Worm (Caenorhabditis elegans): Measurements from ENCODE around the gene sar-1.

sar-1 gene

ce11 chrIV:4541195-4541594 lies 28.1 kb upstream of the sar-1 start:
- TF ChIP-seq ztf-29 (GFP tag; IDR thresholded peaks at IDR 0.05) (no peak), tab-1 (GFP tag; IDR thresholded peaks at IDR 0.05) (no peak), cog-1 (tag; optimal IDR thresholded peaks at IDR 0.05) (no peak), ztf-23 (GFP tag; IDR thresholded peaks at IDR 0.05) (no peak), med-1 (GFP tag; optimal IDR thresholded peaks at IDR 0.05; ENCODE audit: insufficient read depth) (no peak)

ce11 chrIV:4538672-4539071 lies 25.6 kb upstream of the sar-1 start:
- TF ChIP-seq klf-2 (GFP tag; conservative IDR thresholded peaks at IDR 0.05) (no peak), med-1 (GFP tag; optimal IDR thresholded peaks at IDR 0.05; ENCODE audit: insufficient read depth) (no peak), ztf-23 (GFP tag; IDR thresholded peaks at IDR 0.05) (0 out of 2 replicates have a peak, but pooled peaks have one; percentile 40)

- TF ChIP-seq ztf-23 (GFP tag; IDR thresholded peaks at IDR 0.05), result no peak
- no peak for TF ChIP-seq ztf-29 (GFP tag; IDR thresholded peaks at IDR 0.05)
- no peak for TF ChIP-seq ref-1 (GFP tag; conservative IDR thresholded peaks at IDR 0.05)
- TF ChIP-seq flt-1 (GFP tag; IDR thresholded peaks at IDR 0.05), result no peak
- TF ChIP-seq T22C8.4 (GFP tag; IDR thresholded peaks at IDR 0.05), result no peak
- no peak for TF ChIP-seq cog-1 (tag; optimal IDR thresholded peaks at IDR 0.05)
- no peak for TF ChIP-seq med-1 (GFP tag; optimal IDR thresholded peaks at IDR 0.05; ENCODE audit: insufficient read depth)
- no peak for TF ChIP-seq tab-1 (GFP tag; IDR thresholded peaks at IDR 0.05)
- TF ChIP-seq klf-2 (GFP tag; conservative IDR thresholded peaks at IDR 0.05), result no peak
Observed at ce11 chrIV:4536247-4536646, 23.1 kb upstream of the sar-1 start, which contains the start of gene ZK185.2. Gene ZK185.2, plus strand, starts transcription at chrIV:4536547.

ce11 chrIV:4533025-4533424 lies 19.9 kb upstream of the sar-1 start, which contains the start of gene ZK185.4:
Gene ZK185.4, minus strand, starts transcription at chrIV:4533125.
- TF ChIP-seq cog-1 (tag; optimal IDR thresholded peaks at IDR 0.05), result no peak
- no peak for TF ChIP-seq ztf-29 (GFP tag; IDR thresholded peaks at IDR 0.05)
- TF ChIP-seq T22C8.4 (GFP tag; IDR thresholded peaks at IDR 0.05), result no peak
- no peak for TF ChIP-seq med-1 (GFP tag; optimal IDR thresholded peaks at IDR 0.05; ENCODE audit: insufficient read depth)
- no peak for TF ChIP-seq tab-1 (GFP tag; IDR thresholded peaks at IDR 0.05)
- TF ChIP-seq klf-2 (GFP tag; conservative IDR thresholded peaks at IDR 0.05), result no peak
- no peak for TF ChIP-seq flt-1 (GFP tag; IDR thresholded peaks at IDR 0.05)
- TF ChIP-seq ref-1 (GFP tag; conservative IDR thresholded peaks at IDR 0.05), result no peak
- TF ChIP-seq ztf-23 (GFP tag; IDR thresholded peaks at IDR 0.05), result no peak

ce11 chrIV:4530170-4530569 lies 17.1 kb upstream of the sar-1 start, which contains the start of gene ZK185.3:
Gene ZK185.3, minus strand, starts transcription at chrIV:4530432.
- no peak for TF ChIP-seq T22C8.4 (GFP tag; IDR thresholded peaks at IDR 0.05)
- no peak for TF ChIP-seq ztf-23 (GFP tag; IDR thresholded peaks at IDR 0.05)
- TF ChIP-seq tab-1 (GFP tag; IDR thresholded peaks at IDR 0.05), result no peak
- no peak for TF ChIP-seq flt-1 (GFP tag; IDR thresholded peaks at IDR 0.05)

- TF ChIP-seq T22C8.4 (GFP tag; IDR thresholded peaks at IDR 0.05) (no peak), ztf-23 (GFP tag; IDR thresholded peaks at IDR 0.05) (no peak), tab-1 (GFP tag; IDR thresholded peaks at IDR 0.05) (no peak), med-1 (GFP tag; optimal IDR thresholded peaks at IDR 0.05; ENCODE audit: insufficient read depth) (no peak), klf-2 (GFP tag; conservative IDR thresholded peaks at IDR 0.05) (no peak), flt-1 (GFP tag; IDR thresholded peaks at IDR 0.05) (no peak), ref-1 (GFP tag; conservative IDR thresholded peaks at IDR 0.05) (no peak), ztf-29 (GFP tag; IDR thresholded peaks at IDR 0.05) (no peak), cog-1 (tag; optimal IDR thresholded peaks at IDR 0.05) (no peak)
Observed at ce11 chrIV:4526724-4527123, 13.6 kb upstream of the sar-1 start.

ce11 chrIV:4526028-4526427 lies 12.9 kb upstream of the sar-1 start:
- TF ChIP-seq ref-1 (GFP tag; conservative IDR thresholded peaks at IDR 0.05) (no peak), flt-1 (GFP tag; IDR thresholded peaks at IDR 0.05) (no peak), T22C8.4 (GFP tag; IDR thresholded peaks at IDR 0.05) (no peak)

- TF ChIP-seq ztf-23 (GFP tag; IDR thresholded peaks at IDR 0.05) (no peak), tab-1 (GFP tag; IDR thresholded peaks at IDR 0.05) (no peak), flt-1 (GFP tag; IDR thresholded peaks at IDR 0.05) (no peak), cog-1 (tag; optimal IDR thresholded peaks at IDR 0.05) (no peak), T22C8.4 (GFP tag; IDR thresholded peaks at IDR 0.05) (no peak), med-1 (GFP tag; optimal IDR thresholded peaks at IDR 0.05; ENCODE audit: insufficient read depth) (no peak), ztf-29 (GFP tag; IDR thresholded peaks at IDR 0.05) (no peak)
Observed at ce11 chrIV:4524943-4525342, 11.8 kb upstream of the sar-1 start, which contains the start of gene ZK180.6. Gene ZK180.6, minus strand, starts transcription at chrIV:4525043.

- no peak for TF ChIP-seq T22C8.4 (GFP tag; IDR thresholded peaks at IDR 0.05)
- TF ChIP-seq ztf-29 (GFP tag; IDR thresholded peaks at IDR 0.05), result no peak
- no peak for TF ChIP-seq cog-1 (tag; optimal IDR thresholded peaks at IDR 0.05)
- no peak for TF ChIP-seq tab-1 (GFP tag; IDR thresholded peaks at IDR 0.05)
- TF ChIP-seq ref-1 (GFP tag; conservative IDR thresholded peaks at IDR 0.05), result no peak
- TF ChIP-seq flt-1 (GFP tag; IDR thresholded peaks at IDR 0.05), result no peak
Observed at ce11 chrIV:4523461-4523860, 10.3 kb upstream of the sar-1 start.

- no peak for TF ChIP-seq T22C8.4 (GFP tag; IDR thresholded peaks at IDR 0.05)
- no peak for TF ChIP-seq med-1 (GFP tag; optimal IDR thresholded peaks at IDR 0.05; ENCODE audit: insufficient read depth)
- no peak for TF ChIP-seq ztf-23 (GFP tag; IDR thresholded peaks at IDR 0.05)
- TF ChIP-seq ztf-29 (GFP tag; IDR thresholded peaks at IDR 0.05), result no peak
- no peak for TF ChIP-seq flt-1 (GFP tag; IDR thresholded peaks at IDR 0.05)
- TF ChIP-seq cog-1 (tag; optimal IDR thresholded peaks at IDR 0.05), result no peak
- TF ChIP-seq klf-2 (GFP tag; conservative IDR thresholded peaks at IDR 0.05), result no peak
- TF ChIP-seq ref-1 (GFP tag; conservative IDR thresholded peaks at IDR 0.05), result no peak
- TF ChIP-seq tab-1 (GFP tag; IDR thresholded peaks at IDR 0.05), result no peak
Observed at ce11 chrIV:4519714-4520113, 6.6 kb upstream of the sar-1 start.

ce11 chrIV:4518111-4518510 lies 5.0 kb upstream of the sar-1 start:
- TF ChIP-seq tab-1 (GFP tag; IDR thresholded peaks at IDR 0.05) (no peak), T22C8.4 (GFP tag; IDR thresholded peaks at IDR 0.05) (no peak), ztf-29 (GFP tag; IDR thresholded peaks at IDR 0.05) (no peak), ztf-23 (GFP tag; IDR thresholded peaks at IDR 0.05) (no peak), klf-2 (GFP tag; conservative IDR thresholded peaks at IDR 0.05) (no peak), med-1 (GFP tag; optimal IDR thresholded peaks at IDR 0.05; ENCODE audit: insufficient read depth) (no peak), cog-1 (tag; optimal IDR thresholded peaks at IDR 0.05) (no peak), flt-1 (GFP tag; IDR thresholded peaks at IDR 0.05) (no peak), ref-1 (GFP tag; conservative IDR thresholded peaks at IDR 0.05) (no peak)
